Worm (Caenorhabditis elegans) whole organism, young adult: ENCODE results near the gene hmg-1.2.

Experiments used
- K12H6.12 ChIP-seq: fragments of 200-800 bp; sonication (Bioruptor generic); optimal IDR thresholded peaks from 2 replicates; lab custom pipeline; 2018; ENCODE audit warnings: mild to moderate bottlenecking, missing genetic modification characterization, missing compliant biosample characterization
- Y53F4B.3 ChIP-seq: fragments of 200-800 bp; sonication (Bioruptor generic); IDR thresholded peaks from 2 replicates; pipeline ENCODE4 v1.3.6; 2022; ENCODE audit warnings: missing genetic modification reagents, missing genetic modification characterization, missing compliant biosample characterization
- Y95B8A.8 ChIP-seq: fragments of 200-800 bp; sonication (Bioruptor generic); IDR thresholded peaks from 2 replicates; pipeline ENCODE4 v1.3.6; 2022; ENCODE audit warnings: missing genetic modification reagents, missing genetic modification characterization, missing compliant biosample characterization
- ama-1 ChIP-seq, 3 experiments: fragments of 150-350 bp in 1 of 3; sonication (generic microtip) in 2 of 3; optimal IDR thresholded peaks; 2 replicates each; lab custom pipeline; 2014 to 2018; ENCODE audit warnings: missing biosample characterization in 2 of 3, missing genetic modification characterization in 2 of 3, missing genetic modification reagents in 2 of 3
- aptf-2 ChIP-seq: fragments of 200-800 bp; sonication (Bioruptor generic); conservative IDR thresholded peaks from 2 replicates; pipeline ENCODE4 v1.3.6; 2022; ENCODE audit warnings: missing genetic modification reagents, missing genetic modification characterization, missing compliant biosample characterization
- atf-7 ChIP-seq: sonication (generic microtip); optimal IDR thresholded peaks from 2 replicates; lab custom pipeline; 2017; ENCODE audit warnings: mild to moderate bottlenecking, missing genetic modification characterization, missing compliant biosample characterization
- attf-6 ChIP-seq: fragments of 200-800 bp; sonication (Bioruptor generic); IDR thresholded peaks from 2 replicates; pipeline ENCODE4 v1.3.6; 2022; ENCODE audit warnings: missing genetic modification reagents, missing genetic modification characterization, missing compliant biosample characterization
- die-1 ChIP-seq: sonication (generic microtip); optimal IDR thresholded peaks from 2 replicates; lab custom pipeline; 2016; ENCODE audit warnings: missing genotype, mild to moderate bottlenecking, missing genetic modification characterization, missing compliant biosample characterization
- fkh-3 ChIP-seq: sonication (generic microtip); optimal IDR thresholded peaks from 2 replicates; lab custom pipeline; 2016; ENCODE audit warnings: mild to moderate bottlenecking, missing genetic modification characterization, missing compliant biosample characterization
- mes-4 ChIP-seq: sonication (generic microtip); optimal IDR thresholded peaks from 2 replicates; lab custom pipeline; 2016; ENCODE audit warnings: missing genotype, missing genetic modification characterization, missing compliant biosample characterization
- nhr-90 ChIP-seq: sonication (generic microtip); optimal IDR thresholded peaks from 2 replicates; lab custom pipeline; 2016; ENCODE audit warnings: missing genotype, mild to moderate bottlenecking, missing genetic modification characterization, missing compliant biosample characterization
- pha-4 ChIP-seq: fragments of 150-350 bp; sonication (generic microtip); optimal IDR thresholded peaks from 2 replicates; lab custom pipeline; 2014; ENCODE audit warnings: missing biosample characterization, missing genetic modification reagents, missing genetic modification characterization
- unc-62 ChIP-seq: fragments of 150-350 bp; optimal IDR thresholded peaks from 2 replicates; lab custom pipeline; 2014; ENCODE audit warnings: missing biosample characterization, missing genetic modification reagents, missing genetic modification characterization
- xnd-1 ChIP-seq: sonication (generic microtip); optimal IDR thresholded peaks from 2 replicates; lab custom pipeline; 2016; ENCODE audit warnings: missing genotype, missing genetic modification reagents, missing genetic modification characterization, missing compliant biosample characterization

DNA sequence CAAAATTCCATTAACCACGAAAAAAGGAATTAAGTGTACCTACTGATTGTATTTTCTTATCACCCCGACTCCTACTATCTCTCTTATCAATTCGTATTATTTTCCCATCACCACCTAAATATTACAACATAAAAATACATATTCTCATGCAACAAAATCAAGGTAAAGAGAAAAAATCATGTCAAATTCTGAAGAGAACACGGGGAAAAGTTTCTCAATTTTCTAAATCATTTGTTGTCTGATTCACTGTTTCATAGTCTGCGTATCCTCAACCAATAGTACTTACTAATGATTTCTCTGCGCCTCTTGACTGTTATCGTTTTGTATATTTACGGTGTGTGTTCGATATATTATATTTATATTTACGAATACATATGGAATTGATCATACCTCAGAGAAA is 48.3 kb upstream of the hmg-1.2 start:
- no peak for TF ChIP-seq unc-62 (GFP tag; lab: Kevin White, UChicago)
- TF ChIP-seq nhr-90 (tag; lab: Kevin White, UChicago) = no peak
- no peak for TF ChIP-seq K12H6.12 (tag; lab: Kevin White, UChicago)
- no peak for TF ChIP-seq atf-7 (tag; lab: Kevin White, UChicago)
- TF ChIP-seq pha-4 (tag; lab: Kevin White, UChicago) = no peak
- no peak for TF ChIP-seq Y95B8A.8 (GFP tag; lab: Robert Waterston, UW)
- no peak for TF ChIP-seq mes-4 (tag; lab: Kevin White, UChicago)
- no peak for TF ChIP-seq attf-6 (GFP tag; lab: Robert Waterston, UW)
- no peak for TF ChIP-seq xnd-1 (tag; lab: Kevin White, UChicago)
- no peak for TF ChIP-seq Y53F4B.3 (GFP tag; lab: Robert Waterston, UW)
- TF ChIP-seq ama-1 (optimal IDR thresholded peaks at IDR 0.05; lab: Kevin White, UChicago) = no peak
- TF ChIP-seq ama-1 (GFP tag; optimal IDR thresholded peaks at IDR 0.05; lab: Kevin White, UChicago) = no peak
- TF ChIP-seq fkh-3 = no peak
- no peak for TF ChIP-seq die-1 (tag; lab: Kevin White, UChicago)
- TF ChIP-seq aptf-2 = no peak
